Fruit fly (Drosophila melanogaster) whole organism: Measurements from ENCODE around the gene CG7255.

Source experiments
- CG8478 ChIP-seq: fragments of >200 bp; optimal IDR thresholded peaks from 2 replicates; lab custom pipeline; 2018; ENCODE audit warnings: inconsistent platforms
- Dll ChIP-seq: fragments of >200 bp; optimal IDR thresholded peaks from 2 replicates; lab custom pipeline; 2017
- EcR ChIP-seq, 2 experiments: fragments of >200 bp; optimal IDR thresholded peaks; 2 replicates each; lab custom pipeline; 2017; ENCODE audit warnings: missing biosample characterization in 2 of 2, missing genetic modification characterization in 2 of 2, missing genetic modification reagents in 2 of 2
- pan ChIP-seq: fragments of >200 bp; optimal IDR thresholded peaks from 2 replicates; lab custom pipeline; 2017
- psq ChIP-seq: fragments of >200 bp; optimal IDR thresholded peaks from 2 replicates; lab custom pipeline; 2017
- usp ChIP-seq: fragments of >200 bp; optimal IDR thresholded peaks from 2 replicates; lab custom pipeline; 2017; ENCODE audit warnings: missing biosample characterization, missing genetic modification characterization, mixed read lengths

The CG7255 gene

dm6 chr3L:15275469-15276153, 28.4 kb upstream of the CG7255 start:
- TF ChIP-seq CG8478 (lab: Kevin White, UChicago) = no peak
- no peak for TF ChIP-seq pan (lab: Kevin White, UChicago)
- TF ChIP-seq usp = no peak
- TF ChIP-seq EcR (GFP tag; optimal IDR thresholded peaks at IDR 0.05; lab: Kevin White, UChicago) = no peak

dm6 chr3L:15281069-15281468, 23.0 kb upstream of the CG7255 start:
- TF ChIP-seq pan (lab: Kevin White, UChicago) (no peak), psq (lab: Kevin White, UChicago) (no peak), CG8478 (lab: Kevin White, UChicago) (no peak), EcR (GFP tag; optimal IDR thresholded peaks at IDR 0.05; lab: Kevin White, UChicago) (no peak), usp (no peak)

dm6 chr3L:15286948-15287347, 17.1 kb upstream of the CG7255 start:
- no peak for TF ChIP-seq EcR (GFP tag; optimal IDR thresholded peaks at IDR 0.05; lab: Kevin White, UChicago)
- no peak for TF ChIP-seq psq (lab: Kevin White, UChicago)
- no peak for TF ChIP-seq usp
- no peak for TF ChIP-seq Dll (lab: Kevin White, UChicago)
- no peak for TF ChIP-seq CG8478 (lab: Kevin White, UChicago)
- TF ChIP-seq pan (lab: Kevin White, UChicago) = no peak

- no peak for TF ChIP-seq Dll (lab: Kevin White, UChicago)
- no peak for TF ChIP-seq usp
- TF ChIP-seq CG8478 (lab: Kevin White, UChicago) = no peak
- no peak for TF ChIP-seq psq (lab: Kevin White, UChicago)
- TF ChIP-seq EcR (GFP tag; optimal IDR thresholded peaks at IDR 0.05; lab: Kevin White, UChicago) = no peak
- no peak for TF ChIP-seq pan (lab: Kevin White, UChicago)
Observed at dm6 chr3L:15289257-15289762, 14.7 kb upstream of the CG7255 start.

- no peak for TF ChIP-seq Dll (lab: Kevin White, UChicago)
- TF ChIP-seq pan (lab: Kevin White, UChicago) = no peak
- TF ChIP-seq usp = no peak
- no peak for TF ChIP-seq CG8478 (lab: Kevin White, UChicago)
- TF ChIP-seq EcR (GFP tag; optimal IDR thresholded peaks at IDR 0.05; lab: Kevin White, UChicago) = no peak
- TF ChIP-seq psq (lab: Kevin White, UChicago) = no peak
Observed at dm6 chr3L:15298658-15299057, 5.4 kb upstream of the CG7255 start, which contains the start of gene Best4. Best4 (plus strand) TSS chr3L:15298958.

- TF ChIP-seq pan (lab: Kevin White, UChicago) (no peak), EcR (GFP tag; optimal IDR thresholded peaks at IDR 0.05; lab: Kevin White, UChicago) (no peak), psq (lab: Kevin White, UChicago) (no peak), CG8478 (lab: Kevin White, UChicago) (no peak), Dll (lab: Kevin White, UChicago) (no peak), usp (no peak)
Observed at dm6 chr3L:15302685-15303084, 1.4 kb upstream of the CG7255 start, which contains the start of gene Best3. Best3 (minus strand) TSS chr3L:15302785.

dm6 chr3L:15303630-15304029, 425 bp upstream of the CG7255 start:
- TF ChIP-seq usp (no peak), Dll (lab: Kevin White, UChicago) (no peak), pan (lab: Kevin White, UChicago) (no peak), CG8478 (lab: Kevin White, UChicago) (no peak), EcR (GFP tag; optimal IDR thresholded peaks at IDR 0.05; lab: Kevin White, UChicago) (no peak), psq (lab: Kevin White, UChicago) (no peak)

dm6 chr3L:15305036-15305613, 1.1 kb downstream of the CG7255 start:
- no peak for TF ChIP-seq Dll (lab: Kevin White, UChicago)
- TF ChIP-seq pan (lab: Kevin White, UChicago) = no peak
- no peak for TF ChIP-seq EcR (GFP tag; optimal IDR thresholded peaks at IDR 0.05; lab: Kevin White, UChicago)
- TF ChIP-seq usp = no peak
- no peak for TF ChIP-seq psq (lab: Kevin White, UChicago)
- TF ChIP-seq CG8478 (lab: Kevin White, UChicago) = no peak

- TF ChIP-seq EcR (GFP tag; optimal IDR thresholded peaks at IDR 0.05; lab: Kevin White, UChicago) (no peak), usp (no peak), pan (lab: Kevin White, UChicago) (no peak), CG8478 (lab: Kevin White, UChicago) (no peak), psq (lab: Kevin White, UChicago) (no peak), Dll (lab: Kevin White, UChicago) (no peak)
Observed at dm6 chr3L:15306447-15306846, 2.4 kb downstream of the CG7255 start.

- TF ChIP-seq psq (lab: Kevin White, UChicago) (no peak), pan (lab: Kevin White, UChicago) (no peak), CG8478 (lab: Kevin White, UChicago) (no peak), usp (no peak), EcR (GFP tag; optimal IDR thresholded peaks at IDR 0.05; lab: Kevin White, UChicago) (no peak), Dll (lab: Kevin White, UChicago) (no peak)
Observed at dm6 chr3L:15311457-15312368, 7.7 kb downstream of the CG7255 start.

- TF ChIP-seq CG8478 (lab: Kevin White, UChicago) = no peak
- no peak for TF ChIP-seq usp
- no peak for TF ChIP-seq EcR (GFP tag; optimal IDR thresholded peaks at IDR 0.05; lab: Kevin White, UChicago)
- no peak for TF ChIP-seq Dll (lab: Kevin White, UChicago)
- TF ChIP-seq psq (lab: Kevin White, UChicago) = no peak
- TF ChIP-seq pan (lab: Kevin White, UChicago) = no peak
Observed at dm6 chr3L:15314539-15314938, 10.5 kb downstream of the CG7255 start.
